Fruit fly (Drosophila melanogaster): ENCODE measurements around the gene csw.

The csw gene

DNA sequence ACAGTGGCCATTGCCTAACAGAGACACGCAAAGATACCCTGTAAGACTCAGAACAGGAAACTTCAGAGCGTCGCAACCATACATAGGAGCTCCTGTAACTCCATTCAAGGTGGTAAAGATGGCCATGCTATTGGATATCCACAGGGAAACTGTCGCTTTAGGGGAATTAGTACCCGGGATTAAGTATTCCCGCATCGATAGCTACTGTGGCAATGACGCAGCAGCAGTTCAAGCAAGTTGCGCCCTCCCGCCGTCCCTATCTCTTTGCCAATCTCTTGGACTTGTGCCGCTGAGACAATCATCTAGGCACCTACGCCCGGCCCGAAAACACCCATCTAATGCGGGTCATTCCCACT is 23.3 kb upstream of the csw start (continued):
- TF ChIP-seq nau (GFP tag; optimal IDR thresholded peaks at IDR 0.05) (no peak), Mad (GFP tag; optimal IDR thresholded peaks at IDR 0.05) (peak; percentile 14), crol (GFP tag; IDR thresholded peaks at IDR 0.05) (peak; percentile 28; the same call in 1 of the 2 replicates), zen (tag; optimal IDR thresholded peaks at IDR 0.05) (peak; percentile 20), exex (tag; optimal IDR thresholded peaks at IDR 0.05) (no peak), sr (GFP tag; IDR thresholded peaks at IDR 0.05) (0 out of 3 replicates have a peak, but pooled peaks have one; percentile 24), CG6765 (GFP tag; optimal IDR thresholded peaks at IDR 0.05) (no peak), Rfx (GFP tag; IDR thresholded peaks at IDR 0.05) (peak; percentile 86), CG7357 (GFP tag; IDR thresholded peaks at IDR 0.05) (peak; percentile 63; the same call in 2 of the 3 replicates), CG12219 (GFP tag; optimal IDR thresholded peaks at IDR 0.05) (peak; percentile 48), bcd (GFP tag; optimal IDR thresholded peaks at IDR 0.05) (peak; percentile 65), Antp (GFP tag; optimal IDR thresholded peaks at IDR 0.05) (peak; percentile 81), CG8478 (optimal IDR thresholded peaks at IDR 0.05) (no peak), CG17385 (GFP tag; optimal IDR thresholded peaks at IDR 0.05) (peak; percentile 53), CG10543 (GFP tag; optimal IDR thresholded peaks at IDR 0.05) (peak; percentile 84), Fer1 (GFP tag; optimal IDR thresholded peaks at IDR 0.05) (peak; percentile 82), Usf (GFP tag; optimal IDR thresholded peaks at IDR 0.05) (peak; percentile 43), ham (GFP tag; IDR thresholded peaks at IDR 0.05) (no peak; the same call in 1 of the 2 replicates), CG33213 (GFP tag; optimal IDR thresholded peaks at IDR 0.05) (peak; percentile 11), seq (GFP tag; IDR thresholded peaks at IDR 0.05) (peak; percentile 66), Side (GFP tag; optimal IDR thresholded peaks at IDR 0.05) (peak; percentile 76), ro (GFP tag; IDR thresholded peaks at IDR 0.05) (0 out of 2 replicates have a peak, but pooled peaks have one; percentile 44), jing (GFP tag; optimal IDR thresholded peaks at IDR 0.05) (no peak), zf30C (GFP tag; optimal IDR thresholded peaks at IDR 0.05) (no peak), CG9437 (GFP tag; optimal IDR thresholded peaks at IDR 0.05) (peak; percentile 21), CG11247 (GFP tag; IDR thresholded peaks at IDR 0.05) (peak; percentile 55), pum (GFP tag; optimal IDR thresholded peaks at IDR 0.05) (peak; percentile 41), Opbp (GFP tag; IDR thresholded peaks at IDR 0.05; ENCODE audit: partially characterized antibody) (no peak), CG4424 (GFP tag; optimal IDR thresholded peaks at IDR 0.05) (no peak), bigmax (GFP tag; optimal IDR thresholded peaks at IDR 0.05) (no peak), Hmx (GFP tag; optimal IDR thresholded peaks at IDR 0.05) (no peak), pnt (GFP tag; optimal IDR thresholded peaks at IDR 0.05) (peak; percentile 56), sisA (GFP tag; IDR thresholded peaks at IDR 0.05) (peak; percentile 69), CrebB (tag; optimal IDR thresholded peaks at IDR 0.05) (no peak), sug (tag; optimal IDR thresholded peaks at IDR 0.05) (peak; percentile 66), CG8944 (GFP tag; optimal IDR thresholded peaks at IDR 0.05) (peak; percentile 9), Trl (optimal IDR thresholded peaks at IDR 0.05) (no peak), Trl (GFP tag; optimal IDR thresholded peaks at IDR 0.05) (peak; percentile 36), Rx (GFP tag; IDR thresholded peaks at IDR 0.05) (peak; percentile 49; the same call in 1 of the 2 replicates), Chrac-16 (GFP tag; optimal IDR thresholded peaks at IDR 0.05) (peak; percentile 11), CG2116 (GFP tag; optimal IDR thresholded peaks at IDR 0.05) (no peak), tio (GFP tag; optimal IDR thresholded peaks at IDR 0.05) (no peak), stwl (tag; optimal IDR thresholded peaks at IDR 0.05) (no peak), CG3407 (GFP tag; optimal IDR thresholded peaks at IDR 0.05) (no peak), wek (GFP tag; optimal IDR thresholded peaks at IDR 0.05) (peak; percentile 9), Fer2 (tag; optimal IDR thresholded peaks at IDR 0.05) (peak; percentile 33), CG14014 (GFP tag; IDR thresholded peaks at IDR 0.05) (peak; percentile 69), MESR4 (GFP tag; optimal IDR thresholded peaks at IDR 0.05) (no peak), CG14441 (GFP tag; IDR thresholded peaks at IDR 0.05) (peak; percentile 75), trem (tag; optimal IDR thresholded peaks at IDR 0.05) (no peak), grau (tag; optimal IDR thresholded peaks at IDR 0.05) (peak; percentile 96), CG16815 (GFP tag; optimal IDR thresholded peaks at IDR 0.05) (peak; percentile 16)

Measured in whole organism, embryonic.